Worm (Caenorhabditis elegans) whole organism, L4 larva: ENCODE measurements around the gene glc-3.
A peak's percentile ranks its signal among the peaks of the same experiment; 100 is the strongest.

Source experiments
- F26F4.8 ChIP-seq: fragments of 200-800 bp; sonication (Bioruptor generic); conservative IDR thresholded peaks from 2 replicates; pipeline ENCODE4 v1.3.6; 2022; ENCODE audit warnings: missing genetic modification characterization, missing compliant biosample characterization
- F44E2.7 ChIP-seq: fragments of 200-800 bp; sonication (Bioruptor generic); IDR thresholded peaks from 2 replicates; pipeline ENCODE4 v2.1.2; 2022; ENCODE audit warnings: missing genetic modification characterization, missing compliant biosample characterization
- T20F7.1 ChIP-seq: fragments of 200-800 bp; sonication (Bioruptor generic); optimal IDR thresholded peaks from 2 replicates; lab custom pipeline; 2018; ENCODE audit warnings: mild to moderate bottlenecking, missing genetic modification characterization, missing compliant biosample characterization
- T26A8.4 ChIP-seq: fragments of 200-800 bp; sonication (Bioruptor generic); IDR thresholded peaks from 2 replicates; pipeline ENCODE4 v1.3.6; 2022; ENCODE audit warnings: missing genetic modification characterization, missing compliant biosample characterization
- Y105C5A.15 ChIP-seq: fragments of 200-800 bp; sonication (Bioruptor generic); IDR thresholded peaks from 2 replicates; pipeline ENCODE4 v1.3.6; 2022; ENCODE audit warnings: missing genetic modification characterization, missing compliant biosample characterization
- Y48G9A.11 ChIP-seq: fragments of 200-800 bp; sonication (Bioruptor generic); IDR thresholded peaks from 2 replicates; pipeline ENCODE4 v1.3.6; 2022; ENCODE audit warnings: missing genetic modification reagents, missing genetic modification characterization, missing compliant biosample characterization
- Y75B8A.6 ChIP-seq: fragments of 200-800 bp; sonication (Bioruptor generic); IDR thresholded peaks from 2 replicates; pipeline ENCODE4 v1.3.6; 2022; ENCODE audit warnings: missing genetic modification reagents, missing genetic modification characterization, missing compliant biosample characterization
- ZK337.2 ChIP-seq: fragments of 200-800 bp; sonication (Bioruptor generic); IDR thresholded peaks from 2 replicates; pipeline ENCODE4 v1.3.6; 2022; ENCODE audit warnings: missing genetic modification reagents, missing genetic modification characterization, missing compliant biosample characterization
- ama-1 ChIP-seq: fragments of 150-350 bp; optimal IDR thresholded peaks from 2 replicates; lab custom pipeline; 2014; ENCODE audit warnings: inconsistent platforms, mixed read lengths
- ceh-20 ChIP-seq: fragments of 200-800 bp; sonication (Bioruptor generic); IDR thresholded peaks from 2 replicates; pipeline ENCODE4 v1.3.6; 2022; ENCODE audit warnings: missing genetic modification reagents, missing genetic modification characterization, missing compliant biosample characterization
- ceh-28 ChIP-seq: fragments of 150-350 bp; optimal IDR thresholded peaks from 2 replicates; lab custom pipeline; 2014; ENCODE audit warnings: missing biosample characterization, missing genetic modification reagents, missing genetic modification characterization
- cey-2 ChIP-seq: sonication (generic microtip); optimal IDR thresholded peaks from 3 replicates; lab custom pipeline; 2017; ENCODE audit warnings: missing genetic modification characterization, mild to moderate bottlenecking, missing compliant biosample characterization, antibody characterized with exemption, borderline replicate concordance; ENCODE audit not compliant: insufficient read depth
- ctbp-1 ChIP-seq: fragments of 200-800 bp; sonication (Bioruptor generic); IDR thresholded peaks from 2 replicates; pipeline ENCODE4 v1.3.6; 2022; ENCODE audit warnings: missing genetic modification reagents, missing genetic modification characterization, missing compliant biosample characterization
- daf-8 ChIP-seq: fragments of 200-800 bp; sonication (Bioruptor generic); IDR thresholded peaks from 2 replicates; pipeline ENCODE4 v1.3.6; 2022; ENCODE audit warnings: missing genetic modification characterization, missing compliant biosample characterization
- dmd-6 ChIP-seq: fragments of 200-800 bp; sonication (Bioruptor generic); IDR thresholded peaks from 2 replicates; pipeline ENCODE4 v1.3.6; 2022; ENCODE audit warnings: missing genetic modification reagents, missing genetic modification characterization, missing compliant biosample characterization
- dmd-8 ChIP-seq: fragments of 200-800 bp; sonication (Bioruptor generic); IDR thresholded peaks from 2 replicates; pipeline ENCODE4 v1.3.6; 2022; ENCODE audit warnings: missing genetic modification characterization, missing compliant biosample characterization
- dpl-1 ChIP-seq: fragments of 150-350 bp; optimal IDR thresholded peaks from 2 replicates; lab custom pipeline; 2014; ENCODE audit warnings: missing biosample characterization, missing genetic modification reagents, missing genetic modification characterization
- duxl-1 ChIP-seq: sonication (generic microtip); optimal IDR thresholded peaks from 2 replicates; lab custom pipeline; 2016; ENCODE audit warnings: mild to moderate bottlenecking, missing genetic modification characterization, moderate library complexity, missing compliant biosample characterization; ENCODE audit not compliant: poor library complexity
- dve-1 ChIP-seq: sonication (generic microtip); optimal IDR thresholded peaks from 2 replicates; lab custom pipeline; 2017; ENCODE audit warnings: antibody characterized with exemption, mild to moderate bottlenecking, missing genetic modification characterization, missing compliant biosample characterization; ENCODE audit not compliant: insufficient read depth
- fkh-10 ChIP-seq: fragments of 150-350 bp; optimal IDR thresholded peaks from 2 replicates; lab custom pipeline; 2014; ENCODE audit warnings: missing biosample characterization, missing genetic modification reagents, missing genetic modification characterization
- fos-1 ChIP-seq: fragments of 150-350 bp; optimal IDR thresholded peaks from 2 replicates; lab custom pipeline; 2014; ENCODE audit warnings: missing biosample characterization, missing genetic modification characterization
- hlh-11 ChIP-seq: fragments of 200-800 bp; sonication (Bioruptor generic); optimal IDR thresholded peaks from 2 replicates; lab custom pipeline; 2018; ENCODE audit warnings: mild to moderate bottlenecking, missing genetic modification characterization, missing compliant biosample characterization
- hlh-30 ChIP-seq: sonication (generic microtip); optimal IDR thresholded peaks from 2 replicates; lab custom pipeline; 2017; ENCODE audit warnings: antibody characterized with exemption, mild to moderate bottlenecking, missing genetic modification characterization, missing compliant biosample characterization; ENCODE audit not compliant: insufficient read depth
- hmg-1.1 ChIP-seq: fragments of 200-800 bp; sonication (Bioruptor generic); IDR thresholded peaks from 2 replicates; pipeline ENCODE4 v1.3.6; 2022; ENCODE audit warnings: missing genetic modification reagents, missing genetic modification characterization, missing compliant biosample characterization
- lim-7 ChIP-seq: fragments of 200-800 bp; sonication (Bioruptor generic); IDR thresholded peaks from 2 replicates; pipeline ENCODE4 v1.3.6; 2022; ENCODE audit warnings: missing genetic modification characterization, missing compliant biosample characterization
- lin-13 ChIP-seq: fragments of 150-350 bp; optimal IDR thresholded peaks from 2 replicates; lab custom pipeline; 2014; ENCODE audit warnings: missing biosample characterization, missing genetic modification reagents, missing genetic modification characterization
- lin-15B ChIP-seq: fragments of 150-350 bp; sonication (generic microtip); optimal IDR thresholded peaks from 3 replicates; lab custom pipeline; 2014; ENCODE audit warnings: missing biosample characterization, missing genetic modification characterization
- lin-29 ChIP-seq: fragments of 200-800 bp; sonication (Bioruptor generic); IDR thresholded peaks from 2 replicates; pipeline ENCODE4 v1.3.6; 2022; ENCODE audit warnings: missing genetic modification reagents, missing genetic modification characterization, missing compliant biosample characterization
- lir-3 ChIP-seq: sonication (generic microtip); optimal IDR thresholded peaks from 2 replicates; lab custom pipeline; 2016; ENCODE audit warnings: mild to moderate bottlenecking, missing genetic modification characterization, missing compliant biosample characterization
- lsy-2 ChIP-seq, 2 experiments: fragments of 150-350 bp in 1 of 2; sonication (generic microtip) in 1 of 2; optimal IDR thresholded peaks; 2 replicates each; lab custom pipeline; 2014 to 2017; ENCODE audit warnings: missing biosample characterization in 2 of 2, missing genetic modification characterization in 2 of 2
- madf-9 ChIP-seq: fragments of 200-800 bp; sonication (Bioruptor generic); conservative IDR thresholded peaks from 2 replicates; pipeline ENCODE4 v1.3.6; 2022; ENCODE audit warnings: missing genetic modification reagents, missing genetic modification characterization, missing compliant biosample characterization
- mdl-1 ChIP-seq, 2 experiments: fragments of 150-350 bp in 1 of 2; sonication (generic microtip) in 1 of 2; optimal IDR thresholded peaks; 2 replicates each; lab custom pipeline; 2014 to 2017; ENCODE audit warnings: missing biosample characterization in 2 of 2, missing genetic modification characterization in 2 of 2
- mdt-29 ChIP-seq: fragments of 200-800 bp; sonication (Bioruptor generic); IDR thresholded peaks from 2 replicates; pipeline ENCODE4 v1.3.6; 2022; ENCODE audit warnings: missing genetic modification reagents, missing genetic modification characterization, missing compliant biosample characterization
- mep-1 ChIP-seq: fragments of 150-350 bp; sonication (generic microtip); optimal IDR thresholded peaks from 3 replicates; lab custom pipeline; 2014; ENCODE audit warnings: missing biosample characterization, missing genetic modification characterization
- mxl-3 ChIP-seq: fragments of 200-800 bp; sonication (Bioruptor generic); optimal IDR thresholded peaks from 2 replicates; lab custom pipeline; 2018; ENCODE audit warnings: mild to moderate bottlenecking, missing genetic modification characterization, missing compliant biosample characterization
- nhr-10 ChIP-seq: fragments of 150-350 bp; optimal IDR thresholded peaks from 2 replicates; lab custom pipeline; 2014; ENCODE audit warnings: missing biosample characterization, missing genetic modification characterization
- nhr-111 ChIP-seq: fragments of 200-800 bp; sonication (Bioruptor generic); optimal IDR thresholded peaks from 2 replicates; lab custom pipeline; 2018; ENCODE audit warnings: mild to moderate bottlenecking, missing genetic modification characterization, missing compliant biosample characterization
- nhr-237 ChIP-seq: sonication (generic microtip); optimal IDR thresholded peaks from 2 replicates; lab custom pipeline; 2017; ENCODE audit warnings: missing biosample characterization, missing genetic modification characterization
- nhr-25 ChIP-seq: sonication (generic microtip); optimal IDR thresholded peaks from 2 replicates; lab custom pipeline; 2017; ENCODE audit warnings: missing genetic modification characterization, mild to moderate bottlenecking, missing compliant biosample characterization, antibody characterized with exemption, moderate library complexity, borderline replicate concordance; ENCODE audit not compliant: insufficient read depth
- nhr-42 ChIP-seq: fragments of 200-800 bp; sonication (Bioruptor generic); IDR thresholded peaks from 2 replicates; pipeline ENCODE4 v1.3.6; 2022; ENCODE audit warnings: missing genetic modification characterization, missing compliant biosample characterization
- nhr-6 ChIP-seq: fragments of 150-350 bp; optimal IDR thresholded peaks from 2 replicates; lab custom pipeline; 2014; ENCODE audit warnings: missing biosample characterization, missing genetic modification characterization
- nhr-77 ChIP-seq: fragments of 150-350 bp; optimal IDR thresholded peaks from 2 replicates; lab custom pipeline; 2014; ENCODE audit warnings: missing biosample characterization, missing genetic modification characterization
- saeg-2 ChIP-seq: fragments of 200-800 bp; sonication (Bioruptor generic); IDR thresholded peaks from 2 replicates; pipeline ENCODE4 v1.3.6; 2022; ENCODE audit warnings: missing genetic modification reagents, missing genetic modification characterization, missing compliant biosample characterization
- set-16 ChIP-seq: fragments of 200-800 bp; sonication (Bioruptor generic); IDR thresholded peaks from 2 replicates; pipeline ENCODE4 v1.3.6; 2022; ENCODE audit warnings: missing genetic modification reagents, missing genetic modification characterization, missing compliant biosample characterization
- snpc-1.2 ChIP-seq: fragments of 200-800 bp; sonication (Bioruptor generic); IDR thresholded peaks from 2 replicates; pipeline ENCODE4 v1.3.6; 2022; ENCODE audit warnings: missing genetic modification reagents, missing genetic modification characterization, missing compliant biosample characterization
- spr-1 ChIP-seq: sonication (generic microtip); optimal IDR thresholded peaks from 2 replicates; lab custom pipeline; 2016; ENCODE audit warnings: mild to moderate bottlenecking, missing genetic modification characterization, missing compliant biosample characterization
- spr-3 ChIP-seq: fragments of 200-800 bp; sonication (Bioruptor generic); optimal IDR thresholded peaks from 2 replicates; lab custom pipeline; 2018; ENCODE audit warnings: mild to moderate bottlenecking, missing genetic modification characterization, missing compliant biosample characterization
- tag-97 ChIP-seq: fragments of 200-800 bp; sonication (Bioruptor generic); IDR thresholded peaks from 2 replicates; pipeline ENCODE4 v1.3.6; 2022; ENCODE audit warnings: missing genetic modification characterization, missing compliant biosample characterization
- tra-1 ChIP-seq: fragments of 200-800 bp; sonication (Bioruptor generic); IDR thresholded peaks from 2 replicates; pipeline ENCODE4 v1.3.6; 2022; ENCODE audit warnings: missing genetic modification reagents, missing genetic modification characterization, missing compliant biosample characterization
- zag-1 ChIP-seq: fragments of 150-350 bp; optimal IDR thresholded peaks from 2 replicates; lab custom pipeline; 2014; ENCODE audit warnings: missing biosample characterization, missing genetic modification characterization
- zfp-2 ChIP-seq: sonication (generic microtip); optimal IDR thresholded peaks from 2 replicates; lab custom pipeline; 2016; ENCODE audit warnings: mild to moderate bottlenecking, missing genetic modification characterization, missing compliant biosample characterization
- ztf-11 ChIP-seq: fragments of 150-350 bp; optimal IDR thresholded peaks from 2 replicates; lab custom pipeline; 2014; ENCODE audit warnings: missing biosample characterization, missing genetic modification characterization

glc-3 gene

ce11 chrV:5410679-5411078 lies 42.8 kb downstream of the glc-3 start, which contains the start of gene F08F3.4 (continued):
- TF ChIP-seq ctbp-1 (GFP tag; lab: Robert Waterston, UW) = 0 out of 2 replicates have a peak, but pooled peaks have one; percentile 26
- TF ChIP-seq mxl-3 (GFP tag; lab: Kevin White, UChicago) = peak; percentile 96
- TF ChIP-seq dpl-1 (GFP tag; lab: Kevin White, UChicago) = no peak
- no peak for TF ChIP-seq duxl-1 (tag; lab: Kevin White, UChicago)
- no peak for TF ChIP-seq hmg-1.1 (GFP tag; lab: Robert Waterston, UW)
- no peak for TF ChIP-seq zfp-2 (tag; lab: Kevin White, UChicago)
- TF ChIP-seq mep-1 (tag; lab: Kevin White, UChicago) = no peak
- TF ChIP-seq nhr-237 = no peak
- TF ChIP-seq nhr-77 = no peak
- TF ChIP-seq nhr-111 (GFP tag; lab: Kevin White, UChicago) = no peak
- TF ChIP-seq dmd-8 = no peak
- TF ChIP-seq set-16 (GFP tag; lab: Robert Waterston, UW) = no peak
- TF ChIP-seq nhr-42 = no peak
- TF ChIP-seq lsy-2 (tag; optimal IDR thresholded peaks at IDR 0.05; lab: Kevin White, UChicago) = no peak
- TF ChIP-seq ztf-11 (tag; lab: Kevin White, UChicago) = no peak
- TF ChIP-seq Y75B8A.6 = no peak
- TF ChIP-seq madf-9 (GFP tag; lab: Robert Waterston, UW) = no peak
- no peak for TF ChIP-seq ama-1 (lab: Kevin White, UChicago)
- TF ChIP-seq hlh-30 (tag; lab: Kevin White, UChicago) = no peak
- no peak for TF ChIP-seq fkh-10 (GFP tag; lab: Kevin White, UChicago)
- TF ChIP-seq cey-2 (tag; lab: Kevin White, UChicago) = no peak
- TF ChIP-seq snpc-1.2 (GFP tag; lab: Robert Waterston, UW) = no peak
- no peak for TF ChIP-seq lin-15B (tag; lab: Kevin White, UChicago)
- no peak for TF ChIP-seq Y105C5A.15 (GFP tag; lab: Robert Waterston, UW)
- no peak for TF ChIP-seq fos-1 (tag; lab: Kevin White, UChicago)
- TF ChIP-seq lin-29 (GFP tag; lab: Robert Waterston, UW) = no peak
- TF ChIP-seq Y48G9A.11 (GFP tag; lab: Robert Waterston, UW) = no peak
- TF ChIP-seq T20F7.1 (GFP tag; lab: Kevin White, UChicago) = no peak
- peak in 1 of 2 experiments; percentile 43 for TF ChIP-seq mdl-1 (tag; optimal IDR thresholded peaks at IDR 0.05; lab: Kevin White, UChicago)
- no peak for TF ChIP-seq dve-1 (tag; lab: Kevin White, UChicago)
- TF ChIP-seq dmd-6 (GFP tag; lab: Robert Waterston, UW) = peak; percentile 67
- TF ChIP-seq nhr-25 (tag; lab: Kevin White, UChicago) = no peak
- TF ChIP-seq ZK337.2 (GFP tag; lab: Robert Waterston, UW) = no peak
- peak; percentile 28; the same call in 1 of the 2 replicates for TF ChIP-seq tra-1 (GFP tag; lab: Robert Waterston, UW)
- TF ChIP-seq daf-8 = no peak
- no peak for TF ChIP-seq ceh-28 (tag; lab: Kevin White, UChicago)
- TF ChIP-seq F44E2.7 (GFP tag; lab: Robert Waterston, UW) = no peak
- no peak for TF ChIP-seq lir-3 (tag; lab: Kevin White, UChicago)
- TF ChIP-seq ceh-20 (GFP tag; lab: Robert Waterston, UW) = 0 out of 2 replicates have a peak, but pooled peaks have one; percentile 38
- no peak for TF ChIP-seq zag-1 (tag; lab: Kevin White, UChicago)
- TF ChIP-seq lin-13 (GFP tag; lab: Kevin White, UChicago) = no peak
- TF ChIP-seq spr-3 (GFP tag; lab: Kevin White, UChicago) = no peak
- TF ChIP-seq T26A8.4 (GFP tag; lab: Robert Waterston, UW) = no peak
- TF ChIP-seq nhr-6 = no peak
- no peak for TF ChIP-seq saeg-2 (GFP tag; lab: Robert Waterston, UW)
- TF ChIP-seq lim-7 (GFP tag; lab: Robert Waterston, UW) = no peak
- TF ChIP-seq nhr-10 (tag; lab: Kevin White, UChicago) = no peak
- TF ChIP-seq tag-97 (GFP tag; lab: Robert Waterston, UW) = no peak
- no peak for TF ChIP-seq F26F4.8
- TF ChIP-seq spr-1 (tag; lab: Kevin White, UChicago) = no peak
- TF ChIP-seq hlh-11 (tag; lab: Kevin White, UChicago) = peak; percentile 80
- TF ChIP-seq mdt-29 (GFP tag; lab: Robert Waterston, UW) = no peak
